Fruit fly (Drosophila melanogaster) whole organism: ENCODE results near the gene teq.

Source experiments
- CG8478 ChIP-seq: fragments of >200 bp; optimal IDR thresholded peaks from 2 replicates; lab custom pipeline; 2018; ENCODE audit warnings: inconsistent platforms
- EcR ChIP-seq, 2 experiments: fragments of >200 bp; optimal IDR thresholded peaks; 2 replicates each; lab custom pipeline; 2017; ENCODE audit warnings: missing biosample characterization in 2 of 2, missing genetic modification characterization in 2 of 2, missing genetic modification reagents in 2 of 2
- pan ChIP-seq: fragments of >200 bp; optimal IDR thresholded peaks from 2 replicates; lab custom pipeline; 2017
- psq ChIP-seq: fragments of >200 bp; optimal IDR thresholded peaks from 2 replicates; lab custom pipeline; 2017
- usp ChIP-seq: fragments of >200 bp; optimal IDR thresholded peaks from 2 replicates; lab custom pipeline; 2017; ENCODE audit warnings: missing biosample characterization, missing genetic modification characterization, mixed read lengths

dm6 chr3L:9028057-9028456 is 46.4 kb upstream of the teq start:
- TF ChIP-seq CG8478 (lab: Kevin White, UChicago) (no peak), pan (lab: Kevin White, UChicago) (no peak), usp (GFP tag; lab: Kevin White, UChicago) (no peak), EcR (GFP tag; optimal IDR thresholded peaks at IDR 0.05; lab: Kevin White, UChicago) (no peak), psq (lab: Kevin White, UChicago) (no peak)
